Worm (Caenorhabditis elegans) whole organism, L4 larva: ENCODE results near the gene srh-268.
A peak's percentile ranks its signal among the peaks of the same experiment; 100 is the strongest.

ENCODE experiments used
- D1046.2 ChIP-seq: fragments of 200-800 bp; sonication (Bioruptor generic); IDR thresholded peaks from 2 replicates; pipeline ENCODE4 v1.3.6; 2022; ENCODE audit warnings: missing genetic modification characterization, missing compliant biosample characterization
- F10B5.3 ChIP-seq: sonication (generic microtip); optimal IDR thresholded peaks from 2 replicates; lab custom pipeline; 2016; ENCODE audit warnings: mild to moderate bottlenecking, missing genetic modification characterization, missing compliant biosample characterization
- F44E2.7 ChIP-seq: fragments of 200-800 bp; sonication (Bioruptor generic); IDR thresholded peaks from 2 replicates; pipeline ENCODE4 v2.1.2; 2022; ENCODE audit warnings: missing genetic modification characterization, missing compliant biosample characterization
- R02D3.7 ChIP-seq: fragments of 150-350 bp; sonication (generic microtip); optimal IDR thresholded peaks from 3 replicates; lab custom pipeline; 2014; ENCODE audit warnings: missing biosample characterization, missing genetic modification characterization
- T20F7.1 ChIP-seq: fragments of 200-800 bp; sonication (Bioruptor generic); optimal IDR thresholded peaks from 2 replicates; lab custom pipeline; 2018; ENCODE audit warnings: mild to moderate bottlenecking, missing genetic modification characterization, missing compliant biosample characterization
- T26A8.4 ChIP-seq: fragments of 200-800 bp; sonication (Bioruptor generic); IDR thresholded peaks from 2 replicates; pipeline ENCODE4 v1.3.6; 2022; ENCODE audit warnings: missing genetic modification characterization, missing compliant biosample characterization
- Y75B8A.6 ChIP-seq: fragments of 200-800 bp; sonication (Bioruptor generic); IDR thresholded peaks from 2 replicates; pipeline ENCODE4 v1.3.6; 2022; ENCODE audit warnings: missing genetic modification reagents, missing genetic modification characterization, missing compliant biosample characterization
- ZK546.5 ChIP-seq, 2 experiments: sonication (generic microtip); optimal IDR thresholded peaks; 2 replicates each; lab custom pipeline; 2017; ENCODE audit warnings: missing biosample characterization in 2 of 2, missing genetic modification characterization in 2 of 2
- aha-1 ChIP-seq: fragments of 150-350 bp; peaks from one replicate; lab custom pipeline; 2014; ENCODE audit warnings: missing biosample characterization, missing genetic modification characterization
- ama-1 ChIP-seq: fragments of 150-350 bp; optimal IDR thresholded peaks from 2 replicates; lab custom pipeline; 2014; ENCODE audit warnings: inconsistent platforms, mixed read lengths
- arid-1 ChIP-seq: fragments of 200-800 bp; sonication (Bioruptor generic); conservative IDR thresholded peaks from 2 replicates; pipeline ENCODE4 v1.3.6; 2022; ENCODE audit warnings: missing genetic modification reagents, missing genetic modification characterization, missing compliant biosample characterization
- ceh-20 ChIP-seq: fragments of 200-800 bp; sonication (Bioruptor generic); IDR thresholded peaks from 2 replicates; pipeline ENCODE4 v1.3.6; 2022; ENCODE audit warnings: missing genetic modification reagents, missing genetic modification characterization, missing compliant biosample characterization
- ceh-32 ChIP-seq: sonication (generic microtip); optimal IDR thresholded peaks from 2 replicates; lab custom pipeline; 2016; ENCODE audit warnings: mild to moderate bottlenecking, missing genetic modification characterization, missing compliant biosample characterization; ENCODE audit not compliant: poor library complexity
- ceh-62 ChIP-seq: sonication (generic microtip); optimal IDR thresholded peaks from 2 replicates; lab custom pipeline; 2017; ENCODE audit warnings: missing biosample characterization, missing genetic modification characterization
- daf-16 ChIP-seq, 3 experiments: sonication (generic microtip); optimal IDR thresholded peaks; 2 replicates each; lab custom pipeline; 2016 to 2017; ENCODE audit warnings: missing genetic modification characterization in 3 of 3, missing genetic modification reagents in 3 of 3, mild to moderate bottlenecking in 2 of 3, missing compliant biosample characterization in 2 of 3, missing biosample characterization in 1 of 3, moderate library complexity in 1 of 3
- daf-19 ChIP-seq: fragments of 200-800 bp; sonication (Bioruptor generic); conservative IDR thresholded peaks from 2 replicates; pipeline ENCODE4 v1.3.6; 2022; ENCODE audit warnings: missing genetic modification characterization, missing compliant biosample characterization
- dmd-6 ChIP-seq: fragments of 200-800 bp; sonication (Bioruptor generic); IDR thresholded peaks from 2 replicates; pipeline ENCODE4 v1.3.6; 2022; ENCODE audit warnings: missing genetic modification reagents, missing genetic modification characterization, missing compliant biosample characterization
- dmd-9 ChIP-seq: fragments of 200-800 bp; sonication (Bioruptor generic); IDR thresholded peaks from 2 replicates; pipeline ENCODE4 v1.3.6; 2022; ENCODE audit warnings: missing genetic modification reagents, missing genetic modification characterization, missing compliant biosample characterization
- lin-1 ChIP-seq: fragments of 200-800 bp; sonication (Bioruptor generic); IDR thresholded peaks from 2 replicates; pipeline ENCODE4 v1.3.6; 2022; ENCODE audit warnings: missing genetic modification reagents, missing genetic modification characterization, missing compliant biosample characterization
- lin-15B ChIP-seq: fragments of 150-350 bp; sonication (generic microtip); optimal IDR thresholded peaks from 3 replicates; lab custom pipeline; 2014; ENCODE audit warnings: missing biosample characterization, missing genetic modification characterization
- lin-38 ChIP-seq: fragments of 200-800 bp; sonication (Bioruptor generic); IDR thresholded peaks from 2 replicates; pipeline ENCODE4 v1.3.6; 2022; ENCODE audit warnings: missing genetic modification reagents, missing genetic modification characterization, missing compliant biosample characterization
- madf-5 ChIP-seq, 2 experiments: fragments of 200-800 bp; sonication (Bioruptor generic); IDR thresholded peaks; 2 replicates each; pipeline ENCODE4 v1.3.6; 2022; ENCODE audit warnings: missing compliant biosample characterization in 2 of 2, missing genetic modification characterization in 2 of 2
- mdt-29 ChIP-seq: fragments of 200-800 bp; sonication (Bioruptor generic); IDR thresholded peaks from 2 replicates; pipeline ENCODE4 v1.3.6; 2022; ENCODE audit warnings: missing genetic modification reagents, missing genetic modification characterization, missing compliant biosample characterization
- mxl-2 ChIP-seq: fragments of 200-800 bp; sonication (Bioruptor generic); conservative IDR thresholded peaks from 2 replicates; pipeline ENCODE4 v1.3.6; 2022; ENCODE audit warnings: missing genetic modification reagents, missing genetic modification characterization, missing compliant biosample characterization
- mxl-3 ChIP-seq: fragments of 200-800 bp; sonication (Bioruptor generic); optimal IDR thresholded peaks from 2 replicates; lab custom pipeline; 2018; ENCODE audit warnings: mild to moderate bottlenecking, missing genetic modification characterization, missing compliant biosample characterization
- nhr-10 ChIP-seq: fragments of 150-350 bp; optimal IDR thresholded peaks from 2 replicates; lab custom pipeline; 2014; ENCODE audit warnings: missing biosample characterization, missing genetic modification characterization
- nhr-111 ChIP-seq: fragments of 200-800 bp; sonication (Bioruptor generic); optimal IDR thresholded peaks from 2 replicates; lab custom pipeline; 2018; ENCODE audit warnings: mild to moderate bottlenecking, missing genetic modification characterization, missing compliant biosample characterization
- nhr-28 ChIP-seq: fragments of 150-350 bp; optimal IDR thresholded peaks from 2 replicates; lab custom pipeline; 2014; ENCODE audit warnings: missing biosample characterization, missing genetic modification characterization
- nhr-76 ChIP-seq: fragments of 150-350 bp; optimal IDR thresholded peaks from 2 replicates; lab custom pipeline; 2014; ENCODE audit warnings: missing biosample characterization, missing genetic modification characterization
- pha-4 ChIP-seq, 2 experiments: fragments of 150-350 bp in 1 of 2; fragments of 200-800 bp in 1 of 2; sonication (Bioruptor generic) in 1 of 2; IDR thresholded peaks in 1 of 2; optimal IDR thresholded peaks in 1 of 2; 2 replicates each; pipeline versions ENCODE4 v1.3.6 to Lab custom; 2014 to 2022; ENCODE audit warnings: missing genetic modification characterization in 2 of 2, missing genetic modification reagents in 2 of 2, missing biosample characterization in 1 of 2, missing compliant biosample characterization in 1 of 2
- sdz-12 ChIP-seq: fragments of 200-800 bp; sonication (Bioruptor generic); optimal IDR thresholded peaks from 2 replicates; lab custom pipeline; 2018; ENCODE audit warnings: mild to moderate bottlenecking, missing genetic modification characterization, missing compliant biosample characterization
- skn-1 ChIP-seq: fragments of 150-350 bp; optimal IDR thresholded peaks from 2 replicates; lab custom pipeline; 2014; ENCODE audit warnings: missing biosample characterization, missing genetic modification characterization
- snpc-4 ChIP-seq: fragments of 150-350 bp; optimal IDR thresholded peaks from 2 replicates; lab custom pipeline; 2014; ENCODE audit warnings: missing biosample characterization, missing genetic modification characterization
- unc-130 ChIP-seq: sonication (generic microtip); optimal IDR thresholded peaks from 2 replicates; lab custom pipeline; 2016; ENCODE audit warnings: missing genetic modification reagents, missing genetic modification characterization, missing compliant biosample characterization
- unc-62 ChIP-seq, 3 experiments: fragments of 150-350 bp in 1 of 3; sonication (generic microtip); optimal IDR thresholded peaks in 2 of 3; peaks in 1 of 3; 1 replicate in 1 of 3; 2 replicates in 2 of 3; lab custom pipeline; 2014 to 2017; ENCODE audit warnings: missing biosample characterization in 3 of 3, missing genetic modification characterization in 3 of 3, missing genetic modification reagents in 3 of 3, missing genotype in 1 of 3
- zag-1 ChIP-seq: fragments of 150-350 bp; optimal IDR thresholded peaks from 2 replicates; lab custom pipeline; 2014; ENCODE audit warnings: missing biosample characterization, missing genetic modification characterization
- zfp-2 ChIP-seq: sonication (generic microtip); optimal IDR thresholded peaks from 2 replicates; lab custom pipeline; 2016; ENCODE audit warnings: mild to moderate bottlenecking, missing genetic modification characterization, missing compliant biosample characterization
- zip-11 ChIP-seq: fragments of 200-800 bp; sonication (Bioruptor generic); IDR thresholded peaks from 2 replicates; pipeline ENCODE4 v1.3.6; 2022; ENCODE audit warnings: missing genetic modification characterization, missing compliant biosample characterization
- ztf-7 ChIP-seq: fragments of 150-350 bp; optimal IDR thresholded peaks from 2 replicates; lab custom pipeline; 2014; ENCODE audit warnings: missing biosample characterization, missing genetic modification characterization

Gene srh-268

DNA sequence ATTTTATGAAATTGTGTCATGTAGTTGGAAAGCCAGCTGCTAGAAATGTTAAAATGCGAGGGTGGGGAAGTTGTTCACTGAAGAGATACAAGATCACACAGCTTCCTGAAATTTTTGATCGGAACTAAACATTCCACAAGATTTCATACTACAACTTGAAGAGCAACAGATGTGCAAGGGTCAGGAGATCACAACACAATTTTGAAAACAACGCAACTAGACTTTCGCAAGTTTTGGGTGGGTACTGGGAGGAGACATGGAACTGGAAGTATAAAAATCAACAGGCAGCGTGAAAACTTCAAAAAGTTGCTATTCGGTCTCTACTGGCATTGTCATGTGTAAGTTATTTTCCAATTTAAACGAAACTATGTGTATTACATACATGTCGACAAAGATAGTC lies 12.7 kb downstream of the srh-268 start, which contains the start of gene F19F10.3:
TSS of gene F19F10.3 (plus strand) at position 301 of the 400 bp plus-strand sequence.
- TF ChIP-seq dmd-9, result no peak
- TF ChIP-seq T26A8.4 (GFP tag; lab: Robert Waterston, UW), result no peak
- no peak for TF ChIP-seq F44E2.7 (GFP tag; lab: Robert Waterston, UW)
- TF ChIP-seq D1046.2, result no peak
- no peak for TF ChIP-seq F10B5.3 (tag; lab: Kevin White, UChicago)
- no peak for TF ChIP-seq ama-1
- TF ChIP-seq zag-1 (tag; lab: Kevin White, UChicago), result no peak
- no peak for TF ChIP-seq dmd-6 (GFP tag; lab: Robert Waterston, UW)
- no peak for TF ChIP-seq nhr-28 (tag; lab: Kevin White, UChicago)
- no peak for TF ChIP-seq nhr-111 (GFP tag; lab: Kevin White, UChicago)
- no peak for TF ChIP-seq unc-130 (GFP tag; lab: Kevin White, UChicago)
- TF ChIP-seq nhr-76 (tag; lab: Kevin White, UChicago), result no peak
- no peak for TF ChIP-seq sdz-12 (GFP tag; lab: Kevin White, UChicago)
- TF ChIP-seq ceh-20 (GFP tag; lab: Robert Waterston, UW), result no peak
- no peak for TF ChIP-seq lin-1 (GFP tag; lab: Robert Waterston, UW)
- no peak for TF ChIP-seq lin-15B (tag; lab: Kevin White, UChicago)
- no peak for TF ChIP-seq daf-16 (GFP tag; optimal IDR thresholded peaks at IDR 0.05; lab: Kevin White, UChicago)
- TF ChIP-seq daf-16 (tag; optimal IDR thresholded peaks at IDR 0.05; lab: Kevin White, UChicago), result no peak
- TF ChIP-seq zfp-2 (tag; lab: Kevin White, UChicago), result no peak
- TF ChIP-seq daf-19 (GFP tag; lab: Robert Waterston, UW), result no peak

DNA sequence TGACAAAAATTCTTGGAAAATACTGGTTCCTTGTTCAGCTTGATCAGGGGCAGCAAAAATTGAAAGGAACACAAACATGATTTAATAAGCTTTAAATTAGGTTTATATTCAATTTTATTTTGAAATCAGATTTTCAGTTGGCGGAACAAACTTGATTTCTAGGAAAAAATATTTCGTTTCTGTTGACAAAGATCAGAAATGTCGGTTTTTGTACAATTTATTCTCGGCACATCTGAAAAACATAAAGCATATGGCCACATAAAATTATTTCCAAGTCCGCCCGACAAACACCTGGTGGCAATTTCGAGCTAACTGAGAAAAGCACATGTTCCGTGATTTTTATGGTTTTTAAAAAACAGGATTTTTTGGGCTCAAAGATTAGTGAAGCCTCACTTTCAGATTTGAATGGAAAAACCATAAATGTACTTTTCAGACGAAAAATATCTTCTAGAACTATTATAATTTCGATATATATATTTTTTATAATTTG lies 14.8 kb downstream of the srh-268 start, which contains the start of gene ttr-10:
TSS of gene ttr-10 (minus strand) at position 51 of the 490 bp plus-strand sequence.
- TF ChIP-seq dmd-9, result no peak
- TF ChIP-seq aha-1 (tag; lab: Kevin White, UChicago), result peak; percentile 1
- TF ChIP-seq skn-1 (tag; lab: Kevin White, UChicago), result no peak
- no peak for TF ChIP-seq snpc-4 (tag; lab: Kevin White, UChicago)
- TF ChIP-seq T26A8.4 (GFP tag; lab: Robert Waterston, UW), result no peak
- TF ChIP-seq unc-62 (GFP tag; optimal IDR thresholded peaks at IDR 0.05 in 1 of 2; lab: Kevin White, UChicago), result peak in 1 of 2 experiments; percentile 95
- TF ChIP-seq unc-62 (tag; optimal IDR thresholded peaks at IDR 0.05; lab: Kevin White, UChicago), result no peak
- TF ChIP-seq, all 104 proteins: peak for 2

- peak in 1 of 2 experiments; percentile 34 for TF ChIP-seq unc-62 (GFP tag; optimal IDR thresholded peaks at IDR 0.05 in 1 of 2; lab: Kevin White, UChicago)
- no peak for TF ChIP-seq unc-62 (tag; optimal IDR thresholded peaks at IDR 0.05; lab: Kevin White, UChicago)
- no peak for TF ChIP-seq mdt-29 (GFP tag; lab: Robert Waterston, UW)
Observed at ce11 chrV:7555875-7556274, 16.8 kb downstream of the srh-268 start.

DNA sequence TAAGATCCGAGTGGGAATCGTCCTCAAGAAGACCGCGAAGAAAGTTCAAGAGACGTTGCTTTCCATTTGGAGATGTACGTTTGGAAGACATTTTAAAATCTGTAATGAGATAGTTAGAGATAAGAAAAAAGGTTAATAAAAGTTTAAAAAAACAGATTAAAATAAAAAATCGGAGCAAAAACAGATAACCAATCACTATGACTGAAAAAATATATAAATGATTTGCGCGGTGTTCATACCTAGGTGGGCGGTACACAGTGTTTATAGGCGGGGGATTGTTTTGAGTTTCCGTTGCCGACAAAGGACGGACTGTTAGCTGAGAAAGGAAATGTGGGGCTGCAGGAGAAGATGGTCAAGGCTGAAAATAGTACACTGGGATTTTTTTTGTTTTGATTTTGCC lies 19.6 kb downstream of the srh-268 start, which contains the start of gene ets-7:
TSS of gene ets-7 (minus strand) at position 101 of the 400 bp plus-strand sequence.
- TF ChIP-seq mxl-3 (GFP tag; lab: Kevin White, UChicago) (no peak), dmd-9 (no peak), nhr-10 (tag; lab: Kevin White, UChicago) (no peak), lin-38 (GFP tag; lab: Robert Waterston, UW) (no peak), Y75B8A.6 (GFP tag; lab: Robert Waterston, UW) (no peak), R02D3.7 (tag; lab: Kevin White, UChicago) (no peak)

DNA sequence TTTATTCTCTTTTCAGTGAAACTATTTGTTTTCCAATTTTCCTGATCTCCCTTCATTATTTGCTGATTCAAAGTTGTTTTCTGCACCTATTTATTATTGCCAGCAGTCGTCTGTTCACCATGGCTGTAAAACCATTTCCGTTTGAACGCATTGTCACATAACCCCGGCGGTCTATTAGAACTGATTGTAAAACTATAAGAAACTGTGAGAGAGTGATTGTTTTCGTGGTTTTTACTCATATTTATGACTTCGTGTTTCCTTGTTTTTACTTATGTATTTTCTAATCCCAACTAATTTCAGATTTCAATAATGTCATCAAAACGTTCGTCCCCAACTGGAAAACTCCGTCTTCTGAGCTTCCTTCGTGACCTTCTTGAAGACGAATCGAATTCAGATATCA lies 23.8 kb downstream of the srh-268 start, which contains the start of gene F19F10.1:
TSS of gene F19F10.1 (plus strand) at position 301 of the 400 bp plus-strand sequence.
- TF ChIP-seq mxl-3 (GFP tag; lab: Kevin White, UChicago), result no peak
- no peak for TF ChIP-seq zip-11 (GFP tag; lab: Robert Waterston, UW)
- no peak for TF ChIP-seq nhr-111 (GFP tag; lab: Kevin White, UChicago)
- TF ChIP-seq arid-1 (GFP tag; lab: Robert Waterston, UW), result no peak
- no peak for TF ChIP-seq ceh-32 (tag; lab: Kevin White, UChicago)
- TF ChIP-seq madf-5 (GFP tag; IDR thresholded peaks at IDR 0.05; lab: Robert Waterston, UW), result no peak
- no peak for TF ChIP-seq daf-16 (GFP tag; optimal IDR thresholded peaks at IDR 0.05; lab: Kevin White, UChicago)
- no peak for TF ChIP-seq daf-16 (tag; optimal IDR thresholded peaks at IDR 0.05; lab: Kevin White, UChicago)
- no peak for TF ChIP-seq ztf-7 (tag; lab: Kevin White, UChicago)
- TF ChIP-seq ZK546.5 (tag; optimal IDR thresholded peaks at IDR 0.05; lab: Kevin White, UChicago), result no peak
- TF ChIP-seq ceh-62 (tag; lab: Kevin White, UChicago), result no peak
- TF ChIP-seq mxl-2 (GFP tag; lab: Robert Waterston, UW), result no peak
- no peak for TF ChIP-seq T20F7.1
- TF ChIP-seq pha-4 (GFP tag; IDR thresholded peaks at IDR 0.05; lab: Robert Waterston, UW), result no peak
- no peak for TF ChIP-seq pha-4 (tag; optimal IDR thresholded peaks at IDR 0.05; lab: Kevin White, UChicago)
